Fruit fly (Drosophila melanogaster) S2 (cell line): ENCODE results near the gene CG7519.

Experiments used
- CG8478 ChIP-seq: fragments of >200 bp; optimal IDR thresholded peaks from 2 replicates; lab custom pipeline; 2018
- CTCF ChIP-seq, 2 experiments: fragments of >200 bp; optimal IDR thresholded peaks; 2 replicates each; lab custom pipeline; 2018

DNA sequence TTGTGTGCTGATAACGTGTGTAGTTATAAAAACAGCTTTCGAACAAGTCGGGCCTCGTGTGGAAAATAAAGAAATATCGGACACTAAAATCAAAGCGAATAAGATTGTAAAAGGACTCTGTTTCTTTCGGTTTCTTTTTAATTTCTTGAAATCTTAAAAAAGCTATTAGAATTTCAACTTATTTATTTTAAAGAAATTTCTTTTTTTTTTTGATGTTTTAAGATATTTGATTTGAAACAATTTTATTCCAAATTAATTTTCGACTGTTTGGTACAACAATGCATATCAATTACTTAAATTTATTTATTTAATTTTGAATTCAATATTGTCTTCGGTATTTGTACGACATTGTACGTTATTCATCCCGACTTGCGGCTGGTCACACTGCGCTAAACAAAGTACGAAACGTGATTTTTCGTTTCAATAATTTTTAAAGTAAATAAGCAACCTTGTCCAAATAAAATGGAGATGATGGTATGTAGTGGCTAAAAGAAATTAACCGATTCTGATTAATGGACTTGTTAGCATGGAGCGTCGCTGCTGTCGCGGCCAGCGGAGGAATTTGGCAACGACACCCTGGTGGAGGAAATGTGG, at the start of gene CG7519, which contains the start of gene CG7202:
- TF ChIP-seq CG8478 (lab: Kevin White, UChicago) (no peak), CTCF (optimal IDR thresholded peaks at IDR 0.05; lab: Kevin White, UChicago) (no peak)
